Fruit fly (Drosophila melanogaster): Measurements from ENCODE around the gene mRNA-cap.

The mRNA-cap gene

DNA sequence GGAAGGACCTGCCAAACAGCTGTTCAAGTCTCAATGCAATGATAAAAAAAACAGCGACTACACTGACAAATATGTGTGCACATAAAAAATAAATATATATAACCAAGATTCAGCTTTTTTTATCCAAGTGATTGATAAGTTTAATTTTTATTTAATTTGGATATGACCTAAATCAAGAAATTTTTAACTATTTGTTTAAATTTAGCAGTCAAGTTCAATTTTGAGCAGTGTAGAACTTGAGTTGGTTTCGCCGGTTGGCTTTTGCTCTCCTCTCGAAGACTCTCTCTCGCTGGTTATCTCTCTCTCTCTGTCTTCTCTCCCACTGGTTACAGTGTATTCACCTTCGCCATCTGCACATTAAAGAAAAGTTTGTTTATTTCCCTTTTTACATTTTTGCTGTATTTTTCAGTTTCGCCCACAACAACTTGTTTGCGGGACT is 24.6 kb downstream of the mRNA-cap start (continued):
- TF ChIP-seq mirr (GFP tag; optimal IDR thresholded peaks at IDR 0.05), result no peak
- no peak for TF ChIP-seq ftz-f1 (GFP tag; optimal IDR thresholded peaks at IDR 0.05)
- peak; percentile 78 for TF ChIP-seq tio (GFP tag; optimal IDR thresholded peaks at IDR 0.05)
- no peak for TF ChIP-seq unc-4 (GFP tag; IDR thresholded peaks at IDR 0.05; ENCODE audit: partially characterized antibody)
- peak; percentile 87 for TF ChIP-seq Dek (tag; optimal IDR thresholded peaks at IDR 0.05)
- peak; percentile 87 for TF ChIP-seq Fer1 (GFP tag; optimal IDR thresholded peaks at IDR 0.05)
- peak; percentile 92 for TF ChIP-seq Hmr (GFP tag; optimal IDR thresholded peaks at IDR 0.05)
- peak; percentile 57 for TF ChIP-seq jing (GFP tag; optimal IDR thresholded peaks at IDR 0.05)
- TF ChIP-seq hkb (optimal IDR thresholded peaks at IDR 0.05), result no peak
- TF ChIP-seq hkb (GFP tag; IDR thresholded peaks at IDR 0.05), result peak; percentile 93
- peak; percentile 81; the same call in 2 of the 3 replicates for TF ChIP-seq C15 (GFP tag; IDR thresholded peaks at IDR 0.05)
- TF ChIP-seq cg (GFP tag; optimal IDR thresholded peaks at IDR 0.05), result no peak
- peak; percentile 88 for TF ChIP-seq Blimp-1 (GFP tag; optimal IDR thresholded peaks at IDR 0.05)
- TF ChIP-seq so (GFP tag; IDR thresholded peaks at IDR 0.05), result peak; percentile 90
- TF ChIP-seq CG31365 (tag; optimal IDR thresholded peaks at IDR 0.05), result peak; percentile 32
- TF ChIP-seq yki (optimal IDR thresholded peaks at IDR 0.05), result no peak
- peak; percentile 77 for TF ChIP-seq corto (GFP tag; optimal IDR thresholded peaks at IDR 0.05)
- TF ChIP-seq nau (GFP tag; optimal IDR thresholded peaks at IDR 0.05), result peak; percentile 81
- TF ChIP-seq Neu2 (GFP tag; optimal IDR thresholded peaks at IDR 0.05; ENCODE audit: borderline replicate concordance), result no peak
- TF ChIP-seq CG4404 (GFP tag; IDR thresholded peaks at IDR 0.05), result peak; percentile 76
- peak; percentile 81 for TF ChIP-seq Spps (tag; optimal IDR thresholded peaks at IDR 0.05)
- peak; percentile 69 for TF ChIP-seq toy (GFP tag; IDR thresholded peaks at IDR 0.05)
- no peak for TF ChIP-seq vnd (GFP tag; IDR thresholded peaks at IDR 0.05; ENCODE audit: partially characterized antibody)
- peak; percentile 43 for TF ChIP-seq exex (tag; optimal IDR thresholded peaks at IDR 0.05)
- TF ChIP-seq Elba2 (GFP tag; optimal IDR thresholded peaks at IDR 0.05), result peak; percentile 25
- TF ChIP-seq CG12659 (GFP tag; optimal IDR thresholded peaks at IDR 0.05), result peak; percentile 89
- TF ChIP-seq lab (GFP tag; optimal IDR thresholded peaks at IDR 0.05), result peak; percentile 93
- peak; percentile 74 for TF ChIP-seq D19B (GFP tag; optimal IDR thresholded peaks at IDR 0.05)
- TF ChIP-seq CG10209 (GFP tag; optimal IDR thresholded peaks at IDR 0.05), result peak; percentile 87
- TF ChIP-seq odd (GFP tag; optimal IDR thresholded peaks at IDR 0.05), result peak; percentile 80
- TF ChIP-seq Dll (GFP tag; IDR thresholded peaks at IDR 0.05; ENCODE audit: partially characterized antibody), result no peak
- TF ChIP-seq CG10366 (GFP tag; IDR thresholded peaks at IDR 0.05), result peak; percentile 82
- peak; percentile 92 for TF ChIP-seq CG15269 (tag; optimal IDR thresholded peaks at IDR 0.05)
- TF ChIP-seq oc (tag; optimal IDR thresholded peaks at IDR 0.05), result peak; percentile 76
- no peak for TF ChIP-seq pita (GFP tag; optimal IDR thresholded peaks at IDR 0.05)
- peak; percentile 60 for TF ChIP-seq CG7271 (tag; optimal IDR thresholded peaks at IDR 0.05)
- TF ChIP-seq Nf-YA (GFP tag; IDR thresholded peaks at IDR 0.05), result peak; percentile 75
- peak; percentile 88 for TF ChIP-seq H2.0 (GFP tag; IDR thresholded peaks at IDR 0.05)
- TF ChIP-seq CG6683 (GFP tag; optimal IDR thresholded peaks at IDR 0.05), result peak; percentile 79
- peak; percentile 82 for TF ChIP-seq Hsf (GFP tag; optimal IDR thresholded peaks at IDR 0.05)
- no peak for TF ChIP-seq gfzf (GFP tag; optimal IDR thresholded peaks at IDR 0.05)
- TF ChIP-seq inv (GFP tag; IDR thresholded peaks at IDR 0.05; ENCODE audit: partially characterized antibody), result no peak
- TF ChIP-seq CG32772 (GFP tag; IDR thresholded peaks at IDR 0.05), result peak; percentile 85
- TF ChIP-seq sug (tag; optimal IDR thresholded peaks at IDR 0.05), result peak; percentile 55
- TF ChIP-seq CG17829 (tag; optimal IDR thresholded peaks at IDR 0.05), result peak; percentile 90
- peak; percentile 52 for TF ChIP-seq Atf-2 (GFP tag; optimal IDR thresholded peaks at IDR 0.05)
- no peak for TF ChIP-seq CG10431 (GFP tag; optimal IDR thresholded peaks at IDR 0.05)
- peak; percentile 62 for TF ChIP-seq kah (GFP tag; optimal IDR thresholded peaks at IDR 0.05)
- peak; percentile 72 for TF ChIP-seq Nf-YB (GFP tag; optimal IDR thresholded peaks at IDR 0.05)
- no peak for TF ChIP-seq CG17912 (GFP tag; optimal IDR thresholded peaks at IDR 0.05)
